Worm (Caenorhabditis elegans): ENCODE data around the gene acr-3.

Gene acr-3

DNA sequence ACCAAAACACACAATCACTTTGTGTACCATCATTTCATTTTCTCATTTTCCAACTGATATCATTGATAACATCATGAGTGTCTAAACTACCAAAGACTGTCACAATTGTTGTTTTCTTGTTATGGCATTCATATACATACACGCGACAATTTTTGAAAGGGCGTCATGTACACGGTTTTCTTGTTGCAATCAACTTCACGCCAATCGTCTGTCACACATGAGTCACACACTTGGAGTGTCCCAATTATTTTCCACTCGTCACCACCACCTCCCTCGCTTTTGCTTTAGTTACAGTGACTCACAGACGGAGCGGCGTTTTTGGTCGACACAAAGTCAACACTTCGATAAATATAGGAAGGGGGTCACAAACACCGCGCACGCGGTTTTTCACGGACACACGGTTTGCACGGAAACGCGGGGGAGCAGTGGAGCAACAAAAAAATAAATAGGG, 38.6 kb downstream of the acr-3 start (continued):
- TF ChIP-seq F33H1.4 (GFP tag; IDR thresholded peaks at IDR 0.05) = no peak
- TF ChIP-seq ceh-58 (GFP tag; IDR thresholded peaks at IDR 0.05) = no peak
- TF ChIP-seq nhr-27 (tag; optimal IDR thresholded peaks at IDR 0.05) = no peak
- no peak for TF ChIP-seq lag-1 (GFP tag; IDR thresholded peaks at IDR 0.05)
- TF ChIP-seq nhr-80 (tag; optimal IDR thresholded peaks at IDR 0.05) = peak; percentile 94
- TF ChIP-seq B0035.1 (tag; optimal IDR thresholded peaks at IDR 0.05) = no peak
- no peak for TF ChIP-seq B0019.2 (GFP tag; conservative IDR thresholded peaks at IDR 0.05)
- TF ChIP-seq hlh-12 (tag; optimal IDR thresholded peaks at IDR 0.05) = no peak
- TF ChIP-seq let-607 (tag; optimal IDR thresholded peaks at IDR 0.05) = peak; percentile 73 to 75
- TF ChIP-seq ZK185.1 (tag; optimal IDR thresholded peaks at IDR 0.05; ENCODE audit: poor library complexity, severe bottlenecking) = peak; percentile 42
- no peak for TF ChIP-seq cebp-2 (GFP tag; IDR thresholded peaks at IDR 0.05)
- no peak for TF ChIP-seq lin-54 (GFP tag; optimal IDR thresholded peaks at IDR 0.05)
- no peak for TF ChIP-seq hlh-26 (GFP tag; conservative IDR thresholded peaks at IDR 0.05)
- peak; percentile 40; the same call in 1 of the 2 replicates for TF ChIP-seq B0336.3 (GFP tag; IDR thresholded peaks at IDR 0.05)
- TF ChIP-seq xnd-1 (tag; optimal IDR thresholded peaks at IDR 0.05) = no peak
- no peak for TF ChIP-seq B0261.1 (tag; optimal IDR thresholded peaks at IDR 0.05)
- peak; percentile 48 for TF ChIP-seq ztf-22 (GFP tag; optimal IDR thresholded peaks at IDR 0.05)
- no peak for TF ChIP-seq egl-18 (GFP tag; IDR thresholded peaks at IDR 0.05)
- TF ChIP-seq Y95B8A.8 (GFP tag; IDR thresholded peaks at IDR 0.05) = no peak
- TF ChIP-seq ztf-6 (GFP tag; IDR thresholded peaks at IDR 0.05) = no peak
- TF ChIP-seq efl-1 (GFP tag; optimal IDR thresholded peaks at IDR 0.05) = no peak
- no peak for TF ChIP-seq hrde-1 (tag; optimal IDR thresholded peaks at IDR 0.05; ENCODE audit: borderline replicate concordance)
- TF ChIP-seq zfh-2 (GFP tag; conservative IDR thresholded peaks at IDR 0.05) = peak; percentile 68
- TF ChIP-seq Y67H2A.10 (GFP tag; conservative IDR thresholded peaks at IDR 0.05) = no peak
- TF ChIP-seq sptf-2 (GFP tag; optimal IDR thresholded peaks at IDR 0.05) = no peak
- TF ChIP-seq unc-62 (GFP tag; optimal IDR thresholded peaks at IDR 0.05) = peak; percentile 77
- 0 out of 2 replicates have a peak, but pooled peaks have one; percentile 11 for TF ChIP-seq hmg-1.2 (GFP tag; IDR thresholded peaks at IDR 0.05)
- peak; percentile 52 for TF ChIP-seq attf-5 (GFP tag; optimal IDR thresholded peaks at IDR 0.05)
- TF ChIP-seq F55B11.4 (tag; optimal IDR thresholded peaks at IDR 0.05; ENCODE audit: borderline replicate concordance, insufficient read depth) = no peak
- no peak for TF ChIP-seq ceh-91 (GFP tag; IDR thresholded peaks at IDR 0.05)
- peak; percentile 47 for TF ChIP-seq C06A6.2 (GFP tag; conservative IDR thresholded peaks at IDR 0.05)
- no peak for TF ChIP-seq F10E7.11 (tag; optimal IDR thresholded peaks at IDR 0.05)
- peak; percentile 38 for TF ChIP-seq nhr-90 (tag; optimal IDR thresholded peaks at IDR 0.05)
- no peak for TF ChIP-seq F22D6.2 (tag; optimal IDR thresholded peaks at IDR 0.05)
- TF ChIP-seq akir-1 (GFP tag; optimal IDR thresholded peaks at IDR 0.05) = no peak
- 0 out of 2 replicates have a peak, but pooled peaks have one; percentile 36 for TF ChIP-seq let-526 (GFP tag; IDR thresholded peaks at IDR 0.05)
- TF ChIP-seq zim-3 (tag; optimal IDR thresholded peaks at IDR 0.05) = no peak
- no peak for TF ChIP-seq attf-6 (GFP tag; IDR thresholded peaks at IDR 0.05)
- TF ChIP-seq ama-1 (optimal IDR thresholded peaks at IDR 0.05) = no peak
- no peak for TF ChIP-seq ama-1 (GFP tag; optimal IDR thresholded peaks at IDR 0.05)
- TF ChIP-seq Y56A3A.18 (GFP tag; IDR thresholded peaks at IDR 0.05) = no peak
- TF ChIP-seq ceh-100 (GFP tag; IDR thresholded peaks at IDR 0.05) = no peak
- TF ChIP-seq snpc-3.4 (tag; optimal IDR thresholded peaks at IDR 0.05) = no peak
- TF ChIP-seq nhr-120 (GFP tag; IDR thresholded peaks at IDR 0.05) = no peak
- TF ChIP-seq cebp-1 (GFP tag; IDR thresholded peaks at IDR 0.05) = no peak
- TF ChIP-seq cebp-1 (tag; optimal IDR thresholded peaks at IDR 0.05) = peak; percentile 72
- TF ChIP-seq lir-1 (GFP tag; conservative IDR thresholded peaks at IDR 0.05) = no peak
- 0 out of 2 replicates have a peak, but pooled peaks have one; percentile 16 for TF ChIP-seq K11D2.4 (GFP tag; IDR thresholded peaks at IDR 0.05)
- TF ChIP-seq rec-8 (tag; optimal IDR thresholded peaks at IDR 0.05) = no peak

Data from whole organism, young adult.